Worm (Caenorhabditis elegans): ENCODE measurements around the gene nhr-261.

The nhr-261 gene

DNA sequence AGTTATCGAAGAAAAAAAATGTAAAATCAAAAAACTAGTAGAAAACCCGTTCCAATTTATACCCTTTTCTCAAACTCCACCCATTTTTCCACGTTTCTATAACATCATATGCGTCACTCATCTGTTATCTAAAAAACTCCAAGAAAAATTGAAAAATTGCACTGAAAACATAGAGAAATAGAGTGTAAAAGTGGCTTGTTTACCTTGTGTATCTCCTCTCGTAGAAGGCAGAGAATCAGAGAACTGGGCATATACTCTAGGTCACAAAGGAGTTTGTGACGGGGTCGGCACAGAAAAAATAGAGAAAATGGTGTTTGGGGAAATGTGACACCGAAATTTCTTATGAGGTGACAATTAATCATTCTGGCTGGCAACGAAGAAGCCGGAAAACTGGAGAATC is 46.7 kb upstream of the nhr-261 start (continued):
- TF ChIP-seq lsy-2 (tag; optimal IDR thresholded peaks at IDR 0.05) (peak in 1 of 2 experiments; percentile 32), dmd-6 (GFP tag; IDR thresholded peaks at IDR 0.05) (peak; percentile 86), nhr-237 (tag; optimal IDR thresholded peaks at IDR 0.05) (no peak), madf-5 (GFP tag; IDR thresholded peaks at IDR 0.05) (no peak), vab-7 (GFP tag; IDR thresholded peaks at IDR 0.05) (no peak), ceh-82 (tag; optimal IDR thresholded peaks at IDR 0.05) (no peak), zfp-2 (tag; optimal IDR thresholded peaks at IDR 0.05) (no peak), T26A8.4 (GFP tag; IDR thresholded peaks at IDR 0.05) (no peak), spr-1 (tag; optimal IDR thresholded peaks at IDR 0.05) (no peak), nhr-102 (tag; optimal IDR thresholded peaks at IDR 0.05) (peak; percentile 59), ces-1 (GFP tag; optimal IDR thresholded peaks at IDR 0.05) (no peak), pqm-1 (tag; optimal IDR thresholded peaks at IDR 0.05) (peak; percentile 38), fkh-10 (GFP tag; optimal IDR thresholded peaks at IDR 0.05) (no peak), mep-1 (tag; optimal IDR thresholded peaks at IDR 0.05) (no peak), nhr-48 (tag; optimal IDR thresholded peaks at IDR 0.05) (no peak), tra-1 (GFP tag; IDR thresholded peaks at IDR 0.05) (no peak), ama-1 (optimal IDR thresholded peaks at IDR 0.05) (no peak), snpc-4 (tag; optimal IDR thresholded peaks at IDR 0.05) (no peak), mxl-2 (GFP tag; conservative IDR thresholded peaks at IDR 0.05) (no peak), ZK546.5 (tag; optimal IDR thresholded peaks at IDR 0.05) (no peak), D1046.2 (GFP tag; IDR thresholded peaks at IDR 0.05) (no peak), dpl-1 (GFP tag; optimal IDR thresholded peaks at IDR 0.05) (no peak), ceh-62 (tag; optimal IDR thresholded peaks at IDR 0.05) (no peak), attf-4 (tag; optimal IDR thresholded peaks at IDR 0.05) (no peak), arid-1 (GFP tag; conservative IDR thresholded peaks at IDR 0.05) (no peak), zag-1 (tag; optimal IDR thresholded peaks at IDR 0.05) (no peak), gei-8 (GFP tag; optimal IDR thresholded peaks at IDR 0.05) (no peak), lim-7 (GFP tag; IDR thresholded peaks at IDR 0.05) (no peak), lin-1 (GFP tag; IDR thresholded peaks at IDR 0.05) (no peak), lir-3 (tag; optimal IDR thresholded peaks at IDR 0.05) (no peak), lin-15B (tag; optimal IDR thresholded peaks at IDR 0.05) (no peak), mdl-1 (tag; optimal IDR thresholded peaks at IDR 0.05) (peak in 1 of 2 experiments; percentile 54), Y75B8A.6 (GFP tag; IDR thresholded peaks at IDR 0.05) (no peak), F44E2.7 (GFP tag; IDR thresholded peaks at IDR 0.05) (no peak), ctbp-1 (GFP tag; IDR thresholded peaks at IDR 0.05) (no peak), daf-8 (GFP tag; IDR thresholded peaks at IDR 0.05) (no peak), nhr-77 (tag; optimal IDR thresholded peaks at IDR 0.05) (peak; percentile 84), mxl-3 (GFP tag; optimal IDR thresholded peaks at IDR 0.05) (no peak), zip-2 (tag; optimal IDR thresholded peaks at IDR 0.05) (no peak), ceh-32 (tag; optimal IDR thresholded peaks at IDR 0.05; ENCODE audit: poor library complexity) (no peak), hif-1 (tag; optimal IDR thresholded peaks at IDR 0.05) (no peak), lin-39 (tag; optimal IDR thresholded peaks at IDR 0.05) (no peak), pha-4 (GFP tag; IDR thresholded peaks at IDR 0.05) (no peak), pha-4 (tag; optimal IDR thresholded peaks at IDR 0.05) (peak; percentile 56), skn-1 (tag; optimal IDR thresholded peaks at IDR 0.05) (no peak), egl-27 (tag; optimal IDR thresholded peaks at IDR 0.05) (no peak), unc-62 (GFP tag; optimal IDR thresholded peaks at IDR 0.05 in 1 of 2) (peak in 1 of 2 experiments; percentile 14), unc-62 (tag; optimal IDR thresholded peaks at IDR 0.05) (no peak), nhr-6 (tag; optimal IDR thresholded peaks at IDR 0.05) (no peak), R02D3.7 (tag; optimal IDR thresholded peaks at IDR 0.05) (no peak), nhr-28 (tag; optimal IDR thresholded peaks at IDR 0.05) (peak; percentile 91), mdt-29 (GFP tag; IDR thresholded peaks at IDR 0.05) (no peak), hmg-1.1 (GFP tag; IDR thresholded peaks at IDR 0.05) (no peak), nhr-41 (GFP tag; IDR thresholded peaks at IDR 0.05) (no peak)
